Worm (Caenorhabditis elegans) whole organism, mixed stage, embryonic: ENCODE measurements around the gene egl-9.

Source experiments
- M03D4.4 ChIP-seq: sonication (generic microtip); optimal IDR thresholded peaks from 2 replicates; lab custom pipeline; 2017; ENCODE audit warnings: mild to moderate bottlenecking, missing genetic modification characterization, missing compliant biosample characterization
- blmp-1 ChIP-seq: fragments of 150-350 bp; optimal IDR thresholded peaks from 2 replicates; lab custom pipeline; 2014; ENCODE audit warnings: missing biosample characterization, missing genetic modification characterization
- ceh-39 ChIP-seq: fragments of 150-350 bp; optimal IDR thresholded peaks from 2 replicates; lab custom pipeline; 2014; ENCODE audit warnings: missing biosample characterization, missing genetic modification characterization
- ceh-43 ChIP-seq: fragments of 200-800 bp; sonication (Bioruptor generic); optimal IDR thresholded peaks from 2 replicates; lab custom pipeline; 2018; ENCODE audit warnings: mild to moderate bottlenecking, missing genetic modification characterization, moderate library complexity, missing compliant biosample characterization
- ceh-83 ChIP-seq: fragments of 200-800 bp; sonication (Bioruptor generic); optimal IDR thresholded peaks from 2 replicates; lab custom pipeline; 2018; ENCODE audit warnings: mild to moderate bottlenecking, missing genetic modification characterization, missing compliant biosample characterization
- drap-1 ChIP-seq: fragments of 200-800 bp; sonication (Bioruptor generic); optimal IDR thresholded peaks from 3 replicates; lab custom pipeline; 2018; ENCODE audit warnings: mild to moderate bottlenecking, missing genetic modification characterization, missing compliant biosample characterization
- elt-1 ChIP-seq: sonication (generic microtip); optimal IDR thresholded peaks from 2 replicates; lab custom pipeline; 2017; ENCODE audit warnings: missing genetic modification characterization, mild to moderate bottlenecking, missing compliant biosample characterization, antibody characterized with exemption, moderate library complexity, borderline replicate concordance; ENCODE audit not compliant: insufficient read depth
- elt-3 ChIP-seq: fragments of 150-350 bp; optimal IDR thresholded peaks from 2 replicates; lab custom pipeline; 2014; ENCODE audit warnings: missing biosample characterization, missing genetic modification characterization
- flh-1 ChIP-seq: fragments of 200-800 bp; sonication (Bioruptor generic); optimal IDR thresholded peaks from 2 replicates; lab custom pipeline; 2018; ENCODE audit warnings: mild to moderate bottlenecking, missing genetic modification characterization, moderate library complexity, missing compliant biosample characterization
- hlh-1 ChIP-seq: fragments of 150-350 bp; optimal IDR thresholded peaks from 2 replicates; lab custom pipeline; 2014; ENCODE audit warnings: missing biosample characterization, missing genetic modification reagents, missing genetic modification characterization
- lin-13 ChIP-seq: fragments of 150-350 bp; optimal IDR thresholded peaks from 2 replicates; lab custom pipeline; 2014; ENCODE audit warnings: missing biosample characterization, missing genetic modification characterization
- lin-32 ChIP-seq: fragments of 200-800 bp; sonication (Bioruptor generic); optimal IDR thresholded peaks from 2 replicates; lab custom pipeline; 2018; ENCODE audit warnings: mild to moderate bottlenecking, missing genetic modification characterization, missing compliant biosample characterization
- lsy-2 ChIP-seq: fragments of 150-350 bp; optimal IDR thresholded peaks from 2 replicates; lab custom pipeline; 2014; ENCODE audit warnings: missing biosample characterization, missing genetic modification characterization
- mab-5 ChIP-seq: fragments of 150-350 bp; optimal IDR thresholded peaks from 2 replicates; lab custom pipeline; 2014; ENCODE audit warnings: missing biosample characterization, missing genetic modification characterization
- mep-1 ChIP-seq: fragments of 150-350 bp; optimal IDR thresholded peaks from 2 replicates; lab custom pipeline; 2017; ENCODE audit warnings: missing biosample characterization, missing genetic modification reagents, missing genetic modification characterization, inconsistent platforms
- mls-2 ChIP-seq: sonication (generic microtip); optimal IDR thresholded peaks from 2 replicates; lab custom pipeline; 2016; ENCODE audit warnings: mild to moderate bottlenecking, missing genetic modification characterization, moderate library complexity, missing compliant biosample characterization
- nhr-12 ChIP-seq: fragments of 150-350 bp; optimal IDR thresholded peaks from 2 replicates; lab custom pipeline; 2014; ENCODE audit warnings: missing biosample characterization, missing genetic modification characterization
- nhr-2 ChIP-seq: fragments of 150-350 bp; optimal IDR thresholded peaks from 2 replicates; lab custom pipeline; 2014; ENCODE audit warnings: missing biosample characterization, missing genetic modification characterization
- nhr-237 ChIP-seq: fragments of 150-350 bp; optimal IDR thresholded peaks from 2 replicates; lab custom pipeline; 2014; ENCODE audit warnings: missing biosample characterization, missing genetic modification characterization
- nhr-28 ChIP-seq: fragments of 150-350 bp; optimal IDR thresholded peaks from 2 replicates; lab custom pipeline; 2014; ENCODE audit warnings: missing biosample characterization, missing genetic modification characterization
- nhr-76 ChIP-seq: sonication (generic microtip); optimal IDR thresholded peaks from 2 replicates; lab custom pipeline; 2017; ENCODE audit warnings: missing biosample characterization, missing genetic modification characterization
- pha-4 ChIP-seq: fragments of 150-350 bp; optimal IDR thresholded peaks from 2 replicates; lab custom pipeline; 2018; ENCODE audit warnings: missing biosample characterization, missing genetic modification reagents, missing genetic modification characterization
- sem-2 ChIP-seq: fragments of 200-800 bp; sonication (Bioruptor generic); optimal IDR thresholded peaks from 2 replicates; lab custom pipeline; 2018; ENCODE audit warnings: mild to moderate bottlenecking, missing genetic modification characterization, missing compliant biosample characterization
- snpc-4 ChIP-seq: fragments of 150-350 bp; optimal IDR thresholded peaks from 2 replicates; lab custom pipeline; 2014; ENCODE audit warnings: missing biosample characterization, missing genetic modification characterization
- unc-39 ChIP-seq: fragments of 150-350 bp; optimal IDR thresholded peaks from 2 replicates; lab custom pipeline; 2014; ENCODE audit warnings: missing biosample characterization, missing genetic modification characterization
- unc-62 ChIP-seq: fragments of 150-350 bp; optimal IDR thresholded peaks from 2 replicates; lab custom pipeline; 2014; ENCODE audit warnings: missing biosample characterization, missing genetic modification reagents, missing genetic modification characterization
- zip-8 ChIP-seq: fragments of 150-350 bp; optimal IDR thresholded peaks from 2 replicates; lab custom pipeline; 2014; ENCODE audit warnings: missing biosample characterization, missing genetic modification characterization
- ztf-11 ChIP-seq: fragments of 150-350 bp; optimal IDR thresholded peaks from 2 replicates; lab custom pipeline; 2014; ENCODE audit warnings: missing biosample characterization, missing genetic modification characterization

egl-9 gene

ce11 chrV:10469845-10470244, 1.5 kb downstream of the egl-9 start:
- no peak for TF ChIP-seq ceh-83 (GFP tag; lab: Kevin White, UChicago)
- no peak for TF ChIP-seq zip-8 (tag; lab: Kevin White, UChicago)
- TF ChIP-seq ceh-43 (GFP tag; lab: Kevin White, UChicago), result no peak
- no peak for TF ChIP-seq nhr-28 (tag; lab: Kevin White, UChicago)
- no peak for TF ChIP-seq snpc-4 (tag; lab: Kevin White, UChicago)
- no peak for TF ChIP-seq mab-5 (tag; lab: Kevin White, UChicago)
- no peak for TF ChIP-seq mls-2 (tag; lab: Kevin White, UChicago)
- no peak for TF ChIP-seq elt-3 (tag; lab: Kevin White, UChicago)
- no peak for TF ChIP-seq flh-1 (GFP tag; lab: Kevin White, UChicago)
- TF ChIP-seq, all 35 proteins: peak for 0

ce11 chrV:10471007-10471406, 2.7 kb downstream of the egl-9 start:
- TF ChIP-seq ceh-83 (GFP tag; lab: Kevin White, UChicago) (no peak), ceh-43 (GFP tag; lab: Kevin White, UChicago) (no peak), nhr-2 (no peak), nhr-237 (tag; lab: Kevin White, UChicago) (no peak), lsy-2 (tag; lab: Kevin White, UChicago) (no peak), pha-4 (tag; lab: Kevin White, UChicago) (no peak), sem-2 (GFP tag; lab: Kevin White, UChicago) (no peak), lin-13 (tag; lab: Kevin White, UChicago) (no peak)

ce11 chrV:10472901-10473774, 4.8 kb downstream of the egl-9 start:
- TF ChIP-seq ztf-11 (tag; lab: Kevin White, UChicago), result no peak
- TF ChIP-seq hlh-1 (tag; lab: Kevin White, UChicago), result peak; percentile 55
- TF ChIP-seq, all 35 proteins: peak for 1

ce11 chrV:10474040-10474439, 5.7 kb downstream of the egl-9 start:
- no peak for TF ChIP-seq zip-8 (tag; lab: Kevin White, UChicago)

- TF ChIP-seq elt-1 (tag; lab: Kevin White, UChicago) (no peak), elt-3 (tag; lab: Kevin White, UChicago) (no peak), lin-13 (tag; lab: Kevin White, UChicago) (no peak), flh-1 (GFP tag; lab: Kevin White, UChicago) (no peak), ceh-39 (no peak), unc-62 (no peak)
These were observed 7.1 kb downstream of the egl-9 start for ce11 chrV:10475421-10475820.

ce11 chrV:10476864-10477443, 8.6 kb downstream of the egl-9 start:
- TF ChIP-seq nhr-2, result no peak
- TF ChIP-seq pha-4 (tag; lab: Kevin White, UChicago), result no peak
- no peak for TF ChIP-seq lin-32
- no peak for TF ChIP-seq nhr-12 (tag; lab: Kevin White, UChicago)
- no peak for TF ChIP-seq mls-2 (tag; lab: Kevin White, UChicago)
- TF ChIP-seq ceh-83 (GFP tag; lab: Kevin White, UChicago), result no peak
- TF ChIP-seq mep-1, result no peak
- TF ChIP-seq sem-2 (GFP tag; lab: Kevin White, UChicago), result no peak
- no peak for TF ChIP-seq nhr-76
- TF ChIP-seq hlh-1 (tag; lab: Kevin White, UChicago), result no peak
- no peak for TF ChIP-seq blmp-1 (tag; lab: Kevin White, UChicago)
- no peak for TF ChIP-seq unc-62
- TF ChIP-seq nhr-237 (tag; lab: Kevin White, UChicago), result no peak
- no peak for TF ChIP-seq M03D4.4 (tag; lab: Kevin White, UChicago)
- TF ChIP-seq nhr-28 (tag; lab: Kevin White, UChicago), result no peak
- no peak for TF ChIP-seq unc-39 (tag; lab: Kevin White, UChicago)
- no peak for TF ChIP-seq drap-1
- no peak for TF ChIP-seq snpc-4 (tag; lab: Kevin White, UChicago)
